Worm (Caenorhabditis elegans) whole organism, late embryonic: Measurements from ENCODE around the gene D1054.18.

Experiments
- ama-1 ChIP-seq: fragments of 150-350 bp; optimal IDR thresholded peaks from 2 replicates; lab custom pipeline; 2014
- ceh-24 ChIP-seq: sonication (generic microtip); optimal IDR thresholded peaks from 2 replicates; lab custom pipeline; 2016; ENCODE audit warnings: mild to moderate bottlenecking, missing genetic modification characterization, missing compliant biosample characterization
- nfya-1 ChIP-seq: sonication (generic microtip); optimal IDR thresholded peaks from 2 replicates; lab custom pipeline; 2017; ENCODE audit warnings: missing genetic modification characterization, mild to moderate bottlenecking, missing compliant biosample characterization, antibody characterized with exemption, moderate library complexity
- pat-9 ChIP-seq: fragments of 200-800 bp; sonication (Bioruptor generic); optimal IDR thresholded peaks from 2 replicates; lab custom pipeline; 2018; ENCODE audit warnings: mild to moderate bottlenecking, missing genetic modification characterization, moderate library complexity, missing compliant biosample characterization
- pax-1 ChIP-seq: fragments of 150-350 bp; optimal IDR thresholded peaks from 2 replicates; lab custom pipeline; 2014; ENCODE audit warnings: missing biosample characterization, missing genetic modification characterization
- unc-3 ChIP-seq, 2 experiments: fragments of 200-800 bp in 1 of 2; sonication (Bioruptor generic) in 1 of 2; sonication (generic microtip) in 1 of 2; conservative IDR thresholded peaks in 1 of 2; optimal IDR thresholded peaks in 1 of 2; 2 replicates each; pipeline versions ENCODE4 v1.3.6 to Lab custom; 2016 to 2022; ENCODE audit warnings: missing compliant biosample characterization in 2 of 2, missing genetic modification characterization in 2 of 2, missing genetic modification reagents in 1 of 2

- no peak for TF ChIP-seq nfya-1 (tag; lab: Kevin White, UChicago)
- no peak for TF ChIP-seq unc-3 (GFP tag; conservative IDR thresholded peaks at IDR 0.05; lab: Robert Waterston, UW)
- no peak for TF ChIP-seq unc-3 (tag; optimal IDR thresholded peaks at IDR 0.05; lab: Kevin White, UChicago)
- no peak for TF ChIP-seq pat-9
- no peak for TF ChIP-seq ceh-24 (tag; lab: Kevin White, UChicago)
- no peak for TF ChIP-seq pax-1 (tag; lab: Kevin White, UChicago)
- no peak for TF ChIP-seq ama-1
Measured at ce11 chrV:10814333-10814732, 13.3 kb upstream of the D1054.18 start.
